Worm (Caenorhabditis elegans): Measurements from ENCODE around the gene lin-46.

- TF ChIP-seq nhr-76 (tag; optimal IDR thresholded peaks at IDR 0.05) (no peak), ces-1 (GFP tag; optimal IDR thresholded peaks at IDR 0.05) (no peak), nhr-11 (tag; optimal IDR thresholded peaks at IDR 0.05) (no peak), lsy-2 (tag; optimal IDR thresholded peaks at IDR 0.05) (no peak), nhr-237 (tag; optimal IDR thresholded peaks at IDR 0.05) (no peak), elt-2 (tag; optimal IDR thresholded peaks at IDR 0.05) (no peak), nhr-12 (tag; optimal IDR thresholded peaks at IDR 0.05) (no peak), skn-1 (tag; optimal IDR thresholded peaks at IDR 0.05) (no peak), vab-15 (tag; optimal IDR thresholded peaks at IDR 0.05) (no peak)
Measured at ce11 chrV:13008825-13009224, 40.2 kb downstream of the lin-46 start, which contains the start of gene F15B9.10.
